Worm (Caenorhabditis elegans): ENCODE data around the gene ctg-2.

DNA sequence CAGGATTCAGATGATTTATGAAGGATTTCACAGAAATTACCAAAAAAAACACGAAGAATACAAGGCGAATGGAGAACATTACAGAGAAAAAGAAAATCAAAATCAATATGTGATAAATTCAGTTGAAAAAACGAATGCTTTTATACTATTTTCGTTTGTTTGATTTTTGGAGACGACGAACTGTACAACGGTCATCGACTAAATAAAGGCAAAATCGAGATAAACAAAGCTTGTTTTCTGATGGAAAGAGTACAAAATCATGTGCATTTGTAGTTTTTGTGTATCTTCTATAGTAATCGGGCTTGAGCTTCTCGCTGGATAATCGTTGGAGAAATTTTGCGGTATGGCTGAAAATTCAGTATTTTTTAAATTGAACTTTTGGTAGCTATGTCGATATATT lies 43.7 kb upstream of the ctg-2 start, which contains the start of gene M05D6.8:
- TF ChIP-seq flt-1 (GFP tag; IDR thresholded peaks at IDR 0.05) (no peak), ama-1 (optimal IDR thresholded peaks at IDR 0.05) (no peak), ceh-36 (tag; optimal IDR thresholded peaks at IDR 0.05) (no peak), hmg-4 (GFP tag; optimal IDR thresholded peaks at IDR 0.05) (no peak), ets-7 (tag; optimal IDR thresholded peaks at IDR 0.05) (no peak), sea-1 (GFP tag; conservative IDR thresholded peaks at IDR 0.05) (no peak), ceh-13 (GFP tag; optimal IDR thresholded peaks at IDR 0.05) (no peak), F13C5.2 (tag; optimal IDR thresholded peaks at IDR 0.05) (no peak), pes-1 (GFP tag; IDR thresholded peaks at IDR 0.05) (no peak), tbx-11 (GFP tag; IDR thresholded peaks at IDR 0.05) (no peak), B0310.2 (tag; optimal IDR thresholded peaks at IDR 0.05) (no peak), tra-4 (tag; optimal IDR thresholded peaks at IDR 0.05) (no peak), aly-1 (tag; optimal IDR thresholded peaks at IDR 0.05) (no peak), scrt-1 (GFP tag; IDR thresholded peaks at IDR 0.05) (no peak)
